Fruit fly (Drosophila melanogaster): ENCODE measurements around the gene AIF.

The AIF gene

dm6 chr2L:2161244-2162243, 10.0 kb downstream of the AIF start (continued):
- peak; percentile 12 for TF ChIP-seq CG12155 (GFP tag; optimal IDR thresholded peaks at IDR 0.05)
- no peak for TF ChIP-seq ERR (GFP tag; optimal IDR thresholded peaks at IDR 0.05)
- TF ChIP-seq abd-A (tag; optimal IDR thresholded peaks at IDR 0.05) = peak; percentile 58
- TF ChIP-seq Fer3 (tag; optimal IDR thresholded peaks at IDR 0.05) = no peak
- TF ChIP-seq CG8281 (tag; optimal IDR thresholded peaks at IDR 0.05) = no peak
- peak; percentile 19 for TF ChIP-seq chn (GFP tag; optimal IDR thresholded peaks at IDR 0.05)
- TF ChIP-seq CG14441 (GFP tag; IDR thresholded peaks at IDR 0.05) = no peak
- peak; percentile 87; the same call in 2 of the 3 replicates for TF ChIP-seq CG6175 (GFP tag; IDR thresholded peaks at IDR 0.05)
- TF ChIP-seq unc-4 (GFP tag; IDR thresholded peaks at IDR 0.05; ENCODE audit: partially characterized antibody) = no peak
- no peak for TF ChIP-seq gfzf (GFP tag; optimal IDR thresholded peaks at IDR 0.05)
- TF ChIP-seq Ptx1 (GFP tag; IDR thresholded peaks at IDR 0.05) = no peak; the same call in 1 of the 2 replicates
- TF ChIP-seq Hand (GFP tag; optimal IDR thresholded peaks at IDR 0.05) = peak; percentile 32
- peak; percentile 43; the same call in 1 of the 2 replicates for TF ChIP-seq NFAT (GFP tag; IDR thresholded peaks at IDR 0.05)
- TF ChIP-seq slou (GFP tag; optimal IDR thresholded peaks at IDR 0.05) = no peak
- TF ChIP-seq kay (GFP tag; optimal IDR thresholded peaks at IDR 0.05) = peak; percentile 83
- TF ChIP-seq Sin3A (optimal IDR thresholded peaks at IDR 0.05) = no peak
- TF ChIP-seq CG5245 (GFP tag; optimal IDR thresholded peaks at IDR 0.05) = no peak
- TF ChIP-seq CG8478 (optimal IDR thresholded peaks at IDR 0.05) = no peak
- TF ChIP-seq CG3847 (GFP tag; IDR thresholded peaks at IDR 0.05) = no peak
- no peak for TF ChIP-seq CG9876 (GFP tag; optimal IDR thresholded peaks at IDR 0.05)
- TF ChIP-seq ems (GFP tag; optimal IDR thresholded peaks at IDR 0.05) = peak; percentile 21
- TF ChIP-seq CG17186 (GFP tag; optimal IDR thresholded peaks at IDR 0.05) = no peak
- TF ChIP-seq Doc2 (GFP tag; IDR thresholded peaks at IDR 0.05) = no peak
- no peak for TF ChIP-seq Dbx (GFP tag; IDR thresholded peaks at IDR 0.05)
- peak; percentile 34 for TF ChIP-seq Six4 (GFP tag; optimal IDR thresholded peaks at IDR 0.05)
- TF ChIP-seq slp2 (GFP tag; optimal IDR thresholded peaks at IDR 0.05) = peak; percentile 31
- TF ChIP-seq seq (GFP tag; IDR thresholded peaks at IDR 0.05) = no peak
- TF ChIP-seq CG7839 (tag; optimal IDR thresholded peaks at IDR 0.05) = no peak
- no peak for TF ChIP-seq ham (GFP tag; IDR thresholded peaks at IDR 0.05)
- TF ChIP-seq tx (GFP tag; optimal IDR thresholded peaks at IDR 0.05) = peak; percentile 1
- TF ChIP-seq Optix (GFP tag; IDR thresholded peaks at IDR 0.05) = no peak
- TF ChIP-seq Lim3 (GFP tag; IDR thresholded peaks at IDR 0.05) = no peak
- TF ChIP-seq CG3995 (GFP tag; optimal IDR thresholded peaks at IDR 0.05) = no peak
- TF ChIP-seq otp (GFP tag; IDR thresholded peaks at IDR 0.05) = no peak
- TF ChIP-seq Neu2 (GFP tag; optimal IDR thresholded peaks at IDR 0.05; ENCODE audit: borderline replicate concordance) = no peak
- TF ChIP-seq CG17912 (GFP tag; optimal IDR thresholded peaks at IDR 0.05) = no peak
- TF ChIP-seq HmgD (GFP tag; optimal IDR thresholded peaks at IDR 0.05) = no peak
- peak; percentile 28; the same call in 1 of the 3 replicates for TF ChIP-seq CG11695 (GFP tag; IDR thresholded peaks at IDR 0.05)
- TF ChIP-seq bbx (GFP tag; IDR thresholded peaks at IDR 0.05; ENCODE audit: partially characterized antibody) = peak; percentile 49; the same call in 1 of the 2 replicates
- TF ChIP-seq HmgZ (tag; optimal IDR thresholded peaks at IDR 0.05) = no peak
- peak; percentile 50; the same call in 1 of the 2 replicates for TF ChIP-seq sob (GFP tag; IDR thresholded peaks at IDR 0.05)
- no peak for TF ChIP-seq CG13894 (tag; optimal IDR thresholded peaks at IDR 0.05)
- TF ChIP-seq Drgx (GFP tag; IDR thresholded peaks at IDR 0.05) = 0 out of 2 replicates have a peak, but pooled peaks have one; percentile 21
- peak; percentile 1 for TF ChIP-seq repo (GFP tag; optimal IDR thresholded peaks at IDR 0.05)
- TF ChIP-seq fd96Cb (tag; optimal IDR thresholded peaks at IDR 0.05) = peak; percentile 49
- peak; percentile 74 for TF ChIP-seq CG18262 (tag; optimal IDR thresholded peaks at IDR 0.05)
- TF ChIP-seq Vsx1 (GFP tag; optimal IDR thresholded peaks at IDR 0.05) = no peak
- TF ChIP-seq wdn (GFP tag; IDR thresholded peaks at IDR 0.05) = no peak; the same call in 1 of the 2 replicates
- no peak for TF ChIP-seq CG11560 (tag; IDR thresholded peaks at IDR 0.05)
- no peak for TF ChIP-seq B-H2 (GFP tag; optimal IDR thresholded peaks at IDR 0.05)
